Fruit fly (Drosophila melanogaster): Measurements from ENCODE around the gene SP1173.

DNA sequence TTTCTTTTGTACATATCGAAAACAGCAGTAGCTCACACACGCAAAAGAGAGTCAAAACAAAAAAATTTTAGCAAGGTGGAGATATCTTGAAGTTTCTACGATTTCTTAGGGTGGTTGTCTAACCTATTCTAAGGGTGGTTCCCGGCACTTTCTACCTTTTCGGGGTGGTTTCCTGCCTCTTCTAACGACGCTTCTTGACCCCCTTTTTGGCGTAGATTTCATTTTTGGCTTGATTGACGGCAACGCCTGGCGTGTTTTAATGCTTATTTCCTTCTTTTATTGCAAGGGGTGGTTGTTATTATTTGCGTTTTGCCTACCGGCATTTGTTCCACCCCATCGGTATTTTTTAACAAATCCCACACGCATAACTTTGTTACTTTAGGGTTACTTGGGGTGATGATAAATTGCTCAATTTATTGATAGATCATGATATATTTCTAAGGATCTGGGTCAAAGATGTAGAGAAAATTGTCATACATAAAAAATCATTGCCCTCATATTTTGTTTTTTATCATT, 2.3 kb downstream of the SP1173 start:
- TF ChIP-seq Eip78C (GFP tag) (no peak), CG15336 (GFP tag; IDR thresholded peaks at IDR 0.05) (no peak), CG9139 (GFP tag; optimal IDR thresholded peaks at IDR 0.05) (no peak), svp (GFP tag) (no peak), OdsH (GFP tag; optimal IDR thresholded peaks at IDR 0.05) (no peak), CG16779 (tag; optimal IDR thresholded peaks at IDR 0.05) (no peak), Ets96B (tag; optimal IDR thresholded peaks at IDR 0.05) (no peak), CG8119 (GFP tag; IDR thresholded peaks at IDR 0.05) (no peak), Hr39 (GFP tag; optimal IDR thresholded peaks at IDR 0.05) (no peak), Blimp-1 (GFP tag; optimal IDR thresholded peaks at IDR 0.05) (no peak), eg (GFP tag; IDR thresholded peaks at IDR 0.05) (no peak), CG11902 (GFP tag; optimal IDR thresholded peaks at IDR 0.05) (no peak), CG31627 (GFP tag; optimal IDR thresholded peaks at IDR 0.05) (no peak)

Measured in whole organism, prepupa.